Fruit fly (Drosophila melanogaster) whole organism: Measurements from ENCODE around the gene Ufsp2.

Experiments used
- Dll ChIP-seq: fragments of >200 bp; optimal IDR thresholded peaks from 2 replicates; lab custom pipeline; 2017
- EcR ChIP-seq, 2 experiments: fragments of >200 bp; optimal IDR thresholded peaks; 2 replicates each; lab custom pipeline; 2017; ENCODE audit warnings: missing biosample characterization in 2 of 2, missing genetic modification characterization in 2 of 2, missing genetic modification reagents in 2 of 2
- pan ChIP-seq: fragments of >200 bp; optimal IDR thresholded peaks from 2 replicates; lab custom pipeline; 2017
- psq ChIP-seq: fragments of >200 bp; optimal IDR thresholded peaks from 2 replicates; lab custom pipeline; 2017
- usp ChIP-seq: fragments of >200 bp; optimal IDR thresholded peaks from 2 replicates; lab custom pipeline; 2017; ENCODE audit warnings: missing biosample characterization, missing genetic modification characterization, mixed read lengths

DNA sequence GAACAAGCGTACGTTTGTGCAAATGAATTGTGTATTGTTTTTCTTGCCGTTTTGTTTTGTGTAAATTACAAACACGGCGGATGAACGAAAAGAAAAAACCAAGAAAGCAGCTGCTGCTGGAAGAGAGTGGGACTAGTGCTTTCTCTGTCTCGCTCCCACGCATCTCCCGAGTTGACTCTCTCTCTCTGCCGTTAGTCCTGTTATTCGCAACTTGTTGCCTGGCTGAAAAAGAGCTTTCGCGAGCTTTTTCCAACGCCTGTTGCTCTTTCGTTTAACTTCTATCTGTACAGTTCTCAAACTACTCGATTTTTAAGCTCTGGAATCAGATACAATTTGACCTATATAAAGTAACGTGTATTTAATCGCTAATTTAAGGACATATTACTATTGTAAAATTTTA, 17.0 kb downstream of the Ufsp2 start:
- TF ChIP-seq psq (lab: Kevin White, UChicago) (no peak), Dll (lab: Kevin White, UChicago) (no peak), pan (lab: Kevin White, UChicago) (no peak), usp (GFP tag; lab: Kevin White, UChicago) (no peak), EcR (GFP tag; optimal IDR thresholded peaks at IDR 0.05; lab: Kevin White, UChicago) (no peak)
